Worm (Caenorhabditis elegans): ENCODE data around the gene C24H11.5.

DNA sequence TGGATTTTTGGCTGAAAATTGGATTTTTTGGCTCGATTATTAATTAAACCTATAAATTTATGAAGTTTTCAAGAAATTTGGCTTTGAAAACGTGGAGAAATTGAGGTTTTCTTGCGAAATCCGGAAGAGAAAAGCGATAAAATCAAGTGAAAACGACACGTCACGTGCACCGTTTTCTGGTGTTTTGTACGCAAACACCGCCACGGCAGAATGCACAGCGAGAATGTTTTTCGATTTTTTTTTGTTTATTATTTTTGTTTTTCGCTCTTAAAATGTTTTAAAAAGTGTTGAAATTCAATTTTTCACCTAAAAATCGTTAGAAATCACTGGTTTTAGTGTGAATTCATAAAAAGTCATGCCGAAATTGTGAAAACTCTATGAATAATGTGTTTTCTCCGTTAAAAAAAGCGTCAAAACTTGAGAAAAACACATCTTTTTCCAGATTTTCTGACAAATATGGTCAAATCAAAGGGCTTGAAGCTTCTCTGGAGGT lies 5.5 kb upstream of the C24H11.5 start, which contains the start of gene immp-1:
- TF ChIP-seq nhr-25 (tag; optimal IDR thresholded peaks at IDR 0.05) (peak; percentile 28), jun-1 (tag; optimal IDR thresholded peaks at IDR 0.05) (no peak), ceh-28 (tag; optimal IDR thresholded peaks at IDR 0.05) (no peak), nhr-76 (tag; optimal IDR thresholded peaks at IDR 0.05) (no peak), snpc-4 (tag; optimal IDR thresholded peaks at IDR 0.05) (peak; percentile 44)
